Fruit fly (Drosophila melanogaster) whole organism, embryonic: Measurements from ENCODE around the gene drm.

ENCODE experiments used
- Aef1 ChIP-seq: fragments of 200-800 bp; sonication (Bioruptor generic); IDR thresholded peaks from 3 replicates; pipeline ENCODE4 v1.3.6; 2022; ENCODE audit warnings: missing biosample characterization, missing genetic modification characterization
- CG10267 ChIP-seq: fragments of 200-800 bp; sonication (Bioruptor generic); optimal IDR thresholded peaks from 2 replicates; lab custom pipeline; 2018; ENCODE audit warnings: missing biosample characterization, mild to moderate bottlenecking, missing genetic modification characterization, moderate library complexity
- CG10565 ChIP-seq: fragments of 200-800 bp; sonication (Bioruptor generic); optimal IDR thresholded peaks from 3 replicates; lab custom pipeline; 2016; ENCODE audit warnings: missing biosample characterization, mild to moderate bottlenecking, missing genetic modification characterization
- CG10654 ChIP-seq: fragments of 200-800 bp; sonication (Bioruptor generic); optimal IDR thresholded peaks from 2 replicates; lab custom pipeline; 2016; ENCODE audit warnings: missing biosample characterization, missing genetic modification characterization
- CG10959 ChIP-seq: fragments of 200-800 bp; sonication (Bioruptor generic); IDR thresholded peaks from 2 replicates; pipeline ENCODE4 v1.3.6; 2022; ENCODE audit warnings: missing biosample characterization, missing genetic modification characterization
- CG11695 ChIP-seq: fragments of 200-800 bp; sonication (Bioruptor generic); IDR thresholded peaks from 3 replicates; pipeline ENCODE4 v1.3.6; 2022; ENCODE audit warnings: missing biosample characterization, missing genetic modification characterization
- CG11723 ChIP-seq: fragments of 200-800 bp; sonication (Bioruptor generic); optimal IDR thresholded peaks from 2 replicates; lab custom pipeline; 2017; ENCODE audit warnings: missing biosample characterization, mild to moderate bottlenecking, missing genetic modification characterization
- CG12769 ChIP-seq: fragments of 200-800 bp; sonication (Bioruptor generic); optimal IDR thresholded peaks from 2 replicates; lab custom pipeline; 2019; ENCODE audit warnings: missing biosample characterization, mild to moderate bottlenecking, missing genetic modification characterization, moderate library complexity
- CG14050 ChIP-seq: fragments of 200-800 bp; sonication (Bioruptor generic); IDR thresholded peaks from 3 replicates; pipeline ENCODE4 v1.3.6; 2022; ENCODE audit warnings: missing biosample characterization, missing genetic modification characterization
- CG14667 ChIP-seq: fragments of 200-800 bp; sonication (Bioruptor generic); IDR thresholded peaks from 2 replicates; pipeline ENCODE4 v1.3.6; 2022; ENCODE audit warnings: missing biosample characterization, missing genetic modification characterization
- CG1529 ChIP-seq: fragments of 200-800 bp; sonication (Bioruptor generic); optimal IDR thresholded peaks from 3 replicates; lab custom pipeline; 2018; ENCODE audit warnings: missing biosample characterization, missing genetic modification characterization
- CG16813 ChIP-seq: fragments of 200-800 bp; sonication (Bioruptor generic); IDR thresholded peaks from 3 replicates; pipeline ENCODE4 v1.3.6; 2022; ENCODE audit warnings: missing biosample characterization, missing genetic modification characterization; ENCODE audit not compliant: partially characterized antibody
- CG17361 ChIP-seq: fragments of 200-800 bp; sonication (Bioruptor generic); IDR thresholded peaks from 3 replicates; pipeline ENCODE4 v1.3.6; 2022; ENCODE audit warnings: missing biosample characterization, missing genetic modification characterization
- CG1792 ChIP-seq: fragments of 200-800 bp; sonication (Bioruptor generic); optimal IDR thresholded peaks from 2 replicates; lab custom pipeline; 2016; ENCODE audit warnings: missing biosample characterization, missing genetic modification characterization
- CG18599 ChIP-seq: fragments of 200-800 bp; sonication (Bioruptor generic); optimal IDR thresholded peaks from 3 replicates; lab custom pipeline; 2017; ENCODE audit warnings: missing biosample characterization, missing genetic modification characterization, mild to moderate bottlenecking, moderate library complexity, missing genetic modification reagents
- CG2199 ChIP-seq: fragments of 200-800 bp; sonication (Bioruptor generic); IDR thresholded peaks from 3 replicates; pipeline ENCODE4 v1.3.6; 2022; ENCODE audit warnings: missing biosample characterization, missing genetic modification characterization
- CG2875 ChIP-seq: fragments of 200-800 bp; sonication (Bioruptor generic); optimal IDR thresholded peaks from 2 replicates; lab custom pipeline; 2017; ENCODE audit warnings: missing biosample characterization, mild to moderate bottlenecking, missing genetic modification characterization, missing genetic modification reagents
- CG30020 ChIP-seq: fragments of 200-800 bp; optimal IDR thresholded peaks from 2 replicates; lab custom pipeline; 2019; ENCODE audit warnings: missing biosample characterization, mild to moderate bottlenecking, missing genetic modification characterization, moderate library complexity
- CG31224 ChIP-seq: fragments of 200-800 bp; sonication (Bioruptor generic); IDR thresholded peaks from 2 replicates; pipeline ENCODE4 v1.3.6; 2022; ENCODE audit warnings: missing biosample characterization, missing genetic modification characterization
- CG32532 ChIP-seq: fragments of 200-800 bp; sonication (Bioruptor generic); IDR thresholded peaks from 2 replicates; pipeline ENCODE4 v1.3.6; 2022; ENCODE audit warnings: missing biosample characterization, missing genetic modification characterization
- CG32772 ChIP-seq: fragments of 200-800 bp; sonication (Bioruptor generic); IDR thresholded peaks from 2 replicates; pipeline ENCODE4 v1.3.6; 2022; ENCODE audit warnings: missing biosample characterization, missing genetic modification characterization
- CG3847 ChIP-seq: fragments of 200-800 bp; sonication (Bioruptor generic); IDR thresholded peaks from 2 replicates; pipeline ENCODE4 v1.3.6; 2022; ENCODE audit warnings: missing biosample characterization, missing genetic modification characterization
- CG5245 ChIP-seq: fragments of 200-800 bp; sonication (Bioruptor generic); optimal IDR thresholded peaks from 3 replicates; lab custom pipeline; 2016; ENCODE audit warnings: missing biosample characterization, missing genetic modification characterization
- CG6175 ChIP-seq: fragments of 200-800 bp; sonication (Bioruptor generic); IDR thresholded peaks from 3 replicates; pipeline ENCODE4 v1.3.6; 2022; ENCODE audit warnings: missing biosample characterization, missing genetic modification characterization
- CG7556 ChIP-seq: fragments of 200-800 bp; sonication (Bioruptor generic); optimal IDR thresholded peaks from 2 replicates; lab custom pipeline; 2017; ENCODE audit warnings: missing biosample characterization, mild to moderate bottlenecking, missing genetic modification characterization
- CG7839 ChIP-seq: fragments of 200-800 bp; sonication (Bioruptor generic); optimal IDR thresholded peaks from 3 replicates; lab custom pipeline; 2018; ENCODE audit warnings: missing biosample characterization, mild to moderate bottlenecking, missing genetic modification characterization, moderate library complexity
- CG8281 ChIP-seq: fragments of 200-800 bp; sonication (Bioruptor generic); optimal IDR thresholded peaks from 2 replicates; lab custom pipeline; 2018; ENCODE audit warnings: missing biosample characterization, mild to moderate bottlenecking, missing genetic modification characterization, moderate library complexity
- H2.0 ChIP-seq: fragments of 200-800 bp; sonication (Bioruptor generic); IDR thresholded peaks from 2 replicates; pipeline ENCODE4 v1.3.6; 2022; ENCODE audit warnings: missing biosample characterization, missing genetic modification characterization
- HLHmδ ChIP-seq: fragments of 200-800 bp; sonication (Bioruptor generic); optimal IDR thresholded peaks from 2 replicates; lab custom pipeline; 2018; ENCODE audit warnings: missing biosample characterization, mild to moderate bottlenecking, missing genetic modification characterization, moderate library complexity
- HmgD ChIP-seq: fragments of 200-800 bp; sonication (Bioruptor generic); optimal IDR thresholded peaks from 3 replicates; lab custom pipeline; 2016; ENCODE audit warnings: missing biosample characterization, missing genetic modification characterization
- Max ChIP-seq: fragments of 200-800 bp; sonication (Bioruptor generic); optimal IDR thresholded peaks from 2 replicates; lab custom pipeline; 2016; ENCODE audit warnings: missing biosample characterization, mild to moderate bottlenecking, missing genetic modification characterization
- Ravus ChIP-seq: fragments of 200-800 bp; sonication (Bioruptor generic); IDR thresholded peaks from 2 replicates; pipeline ENCODE4 v1.3.6; 2022; ENCODE audit warnings: missing biosample characterization, missing genetic modification characterization
- Xrp1 ChIP-seq: fragments of 200-800 bp; sonication (Bioruptor generic); IDR thresholded peaks from 2 replicates; pipeline ENCODE4 v1.3.6; 2022; ENCODE audit warnings: missing biosample characterization, missing genetic modification characterization
- ab ChIP-seq: fragments of 200-800 bp; sonication (Bioruptor generic); optimal IDR thresholded peaks from 2 replicates; lab custom pipeline; 2016; ENCODE audit warnings: missing biosample characterization, missing genetic modification characterization
- al ChIP-seq: fragments of 200-800 bp; sonication (Bioruptor generic); IDR thresholded peaks from 2 replicates; pipeline ENCODE4 v1.3.6; 2022; ENCODE audit warnings: missing biosample characterization, missing genetic modification characterization
- btn ChIP-seq: fragments of 200-800 bp; sonication (Bioruptor generic); optimal IDR thresholded peaks from 2 replicates; lab custom pipeline; 2016; ENCODE audit warnings: missing biosample characterization, missing genetic modification characterization
- croc ChIP-seq: fragments of 200-800 bp; sonication (Bioruptor generic); conservative IDR thresholded peaks from 3 replicates; pipeline ENCODE4 v1.3.6; 2022; ENCODE audit warnings: missing biosample characterization, missing genetic modification characterization
- danr ChIP-seq: fragments of 200-800 bp; sonication (Bioruptor generic); IDR thresholded peaks from 2 replicates; pipeline ENCODE4 v1.3.6; 2022; ENCODE audit warnings: missing biosample characterization, missing genetic modification characterization
- dati ChIP-seq: fragments of 200-800 bp; sonication (Bioruptor generic); IDR thresholded peaks from 2 replicates; pipeline ENCODE4 v1.3.6; 2022; ENCODE audit warnings: missing biosample characterization, missing genetic modification characterization
- dmrt11E ChIP-seq: fragments of 200-800 bp; sonication (Bioruptor generic); optimal IDR thresholded peaks from 3 replicates; lab custom pipeline; 2018; ENCODE audit warnings: missing biosample characterization, mild to moderate bottlenecking, missing genetic modification characterization, moderate library complexity
- dmrt99B ChIP-seq: fragments of 200-800 bp; sonication (Bioruptor generic); optimal IDR thresholded peaks from 2 replicates; lab custom pipeline; 2018; ENCODE audit warnings: missing biosample characterization, mild to moderate bottlenecking, missing genetic modification characterization, moderate library complexity
- exex ChIP-seq: fragments of 200-800 bp; sonication (Bioruptor generic); optimal IDR thresholded peaks from 4 replicates; lab custom pipeline; 2018; ENCODE audit warnings: missing biosample characterization, mild to moderate bottlenecking, missing genetic modification characterization, moderate library complexity
- maf-S ChIP-seq: fragments of 200-800 bp; sonication (Bioruptor generic); optimal IDR thresholded peaks from 2 replicates; lab custom pipeline; 2016; ENCODE audit warnings: missing biosample characterization, missing genetic modification characterization
- nmo ChIP-seq: fragments of 200-800 bp; sonication (Bioruptor generic); optimal IDR thresholded peaks from 2 replicates; lab custom pipeline; 2018; ENCODE audit warnings: missing biosample characterization, mild to moderate bottlenecking, missing genetic modification characterization, moderate library complexity
- pros ChIP-seq: fragments of 200-800 bp; sonication (Bioruptor generic); optimal IDR thresholded peaks from 3 replicates; lab custom pipeline; 2019; ENCODE audit warnings: missing biosample characterization, mild to moderate bottlenecking, missing genetic modification characterization, moderate library complexity
- seq ChIP-seq: fragments of 200-800 bp; sonication (Bioruptor generic); IDR thresholded peaks from 2 replicates; pipeline ENCODE4 v1.3.6; 2022; ENCODE audit warnings: missing biosample characterization, missing genetic modification characterization
- sima ChIP-seq: fragments of 200-800 bp; sonication (Bioruptor generic); optimal IDR thresholded peaks from 2 replicates; lab custom pipeline; 2016; ENCODE audit warnings: missing biosample characterization, missing genetic modification characterization
- slbo ChIP-seq: fragments of 200-800 bp; sonication (Bioruptor generic); IDR thresholded peaks from 2 replicates; pipeline ENCODE4 v1.3.6; 2022; ENCODE audit warnings: missing biosample characterization, missing genetic modification characterization
- sug ChIP-seq: fragments of 200-800 bp; optimal IDR thresholded peaks from 2 replicates; lab custom pipeline; 2019; ENCODE audit warnings: missing biosample characterization, mild to moderate bottlenecking, missing genetic modification characterization, moderate library complexity

drm gene

dm6 chr2L:3587907-3588733, 49.1 kb downstream of the drm start (continued):
- peak; percentile 73 for TF ChIP-seq CG5245 (GFP tag; lab: Kevin White, UChicago)
- TF ChIP-seq btn (GFP tag; lab: Kevin White, UChicago): no peak
- TF ChIP-seq CG1529: peak; percentile 82
- TF ChIP-seq dati: peak; percentile 53; the same call in 1 of the 2 replicates
- TF ChIP-seq CG30020 (tag; lab: Kevin White, UChicago): peak; percentile 52
- peak; percentile 91 for TF ChIP-seq dmrt99B (tag; lab: Kevin White, UChicago)
- peak; percentile 97 for TF ChIP-seq dmrt11E
- peak; percentile 64 for TF ChIP-seq danr (GFP tag; lab: Robert Waterston, UW)
- peak; percentile 84 for TF ChIP-seq CG11695 (GFP tag; lab: Robert Waterston, UW)
- peak; percentile 31; the same call in 1 of the 2 replicates for TF ChIP-seq CG3847 (GFP tag; lab: Robert Waterston, UW)
- peak; percentile 82 for TF ChIP-seq CG10959 (GFP tag; lab: Robert Waterston, UW)
- peak; percentile 10 for TF ChIP-seq sug (tag; lab: Kevin White, UChicago)
- TF ChIP-seq pros (GFP tag; lab: Kevin White, UChicago): peak; percentile 69
- peak; percentile 92 for TF ChIP-seq CG17361 (GFP tag; lab: Robert Waterston, UW)
- no peak for TF ChIP-seq exex (tag; lab: Kevin White, UChicago)
- no peak for TF ChIP-seq Ravus (GFP tag; lab: Robert Waterston, UW)
- peak; percentile 47 for TF ChIP-seq CG11723 (GFP tag; lab: Kevin White, UChicago)
- no peak for TF ChIP-seq CG1792 (GFP tag; lab: Kevin White, UChicago)
- peak; percentile 79 for TF ChIP-seq CG10654 (GFP tag; lab: Kevin White, UChicago)
- TF ChIP-seq CG2199: peak; percentile 59; the same call in 1 of the 3 replicates
- TF ChIP-seq seq (GFP tag; lab: Robert Waterston, UW): peak; percentile 33; the same call in 1 of the 2 replicates
- no peak for TF ChIP-seq ab (GFP tag; lab: Kevin White, UChicago)
- peak; percentile 62 for TF ChIP-seq CG14667 (GFP tag; lab: Robert Waterston, UW)
- TF ChIP-seq CG7839 (tag; lab: Kevin White, UChicago): peak; percentile 89
- peak; percentile 92 for TF ChIP-seq nmo (GFP tag; lab: Kevin White, UChicago)
- TF ChIP-seq al (GFP tag; lab: Robert Waterston, UW): no peak
- TF ChIP-seq CG8281: peak; percentile 44
- TF ChIP-seq HLHmδ (GFP tag; lab: Kevin White, UChicago): no peak
- no peak for TF ChIP-seq sima
- TF ChIP-seq HmgD (GFP tag; lab: Kevin White, UChicago): no peak
- TF ChIP-seq CG32532 (GFP tag; lab: Robert Waterston, UW): no peak
- TF ChIP-seq maf-S (GFP tag; lab: Kevin White, UChicago): no peak
- TF ChIP-seq CG18599 (GFP tag; lab: Kevin White, UChicago): peak; percentile 66
- peak; percentile 78 for TF ChIP-seq CG32772 (GFP tag; lab: Robert Waterston, UW)
- peak; percentile 43; the same call in 1 of the 2 replicates for TF ChIP-seq CG31224
- TF ChIP-seq CG2875 (GFP tag; lab: Kevin White, UChicago): peak; percentile 82
- no peak for TF ChIP-seq CG16813
- peak; percentile 7 for TF ChIP-seq CG10565
- TF ChIP-seq H2.0 (GFP tag; lab: Robert Waterston, UW): peak; percentile 67; the same call in 1 of the 2 replicates
- TF ChIP-seq Max (GFP tag; lab: Kevin White, UChicago): peak; percentile 48
- peak; percentile 21 for TF ChIP-seq CG12769 (tag; lab: Kevin White, UChicago)
- TF ChIP-seq CG14050 (GFP tag; lab: Robert Waterston, UW): no peak; the same call in 2 of the 3 replicates
- TF ChIP-seq slbo: no peak; the same call in 1 of the 2 replicates
- peak; percentile 87 for TF ChIP-seq croc (GFP tag; lab: Robert Waterston, UW)
- peak; percentile 59 for TF ChIP-seq Aef1
- peak; percentile 96 for TF ChIP-seq Xrp1 (GFP tag; lab: Robert Waterston, UW)
- peak; percentile 87 for TF ChIP-seq CG7556
- no peak for TF ChIP-seq CG6175
- TF ChIP-seq CG10267 (tag; lab: Kevin White, UChicago): peak; percentile 91
